Fruit fly (Drosophila melanogaster) S2 (cell line): ENCODE data around the gene RecQ4.

Experiments
- CG8478 ChIP-seq: fragments of >200 bp; optimal IDR thresholded peaks from 2 replicates; lab custom pipeline; 2018
- CTCF ChIP-seq, 2 experiments: fragments of >200 bp; optimal IDR thresholded peaks; 2 replicates each; lab custom pipeline; 2018

- no peak for TF ChIP-seq CTCF (optimal IDR thresholded peaks at IDR 0.05; lab: Kevin White, UChicago)
- TF ChIP-seq CG8478 (lab: Kevin White, UChicago), result no peak
These were observed 51.1 kb downstream of the RecQ4 start, which contains the start of the genes CG7550 and mRpL36 for dm6 chr3L:8124481-8125359.
